Fruit fly (Drosophila melanogaster) whole organism, pupa: ENCODE results near the gene CG4570.

Experiments
- CG10348 ChIP-seq: fragments of 200-800 bp; sonication (Bioruptor generic); IDR thresholded peaks from 2 replicates; pipeline ENCODE4 v1.3.6; 2022; ENCODE audit warnings: missing biosample characterization, missing genetic modification characterization
- CG12605 ChIP-seq: fragments of 200-800 bp; sonication (Bioruptor generic); IDR thresholded peaks from 2 replicates; pipeline ENCODE4 v1.3.6; 2022; ENCODE audit warnings: missing biosample characterization, missing genetic modification characterization
- CG13204 ChIP-seq: fragments of 200-800 bp; sonication (Bioruptor generic); optimal IDR thresholded peaks from 2 replicates; lab custom pipeline; 2018; ENCODE audit warnings: missing biosample characterization, mild to moderate bottlenecking, missing genetic modification characterization, moderate library complexity
- CG14655 ChIP-seq: fragments of 200-800 bp; sonication (Bioruptor generic); optimal IDR thresholded peaks from 3 replicates; lab custom pipeline; 2017; ENCODE audit warnings: mild to moderate bottlenecking, missing biosample characterization, missing genetic modification reagents, missing genetic modification characterization
- CG15710 ChIP-seq: fragments of 200-800 bp; sonication (Bioruptor generic); optimal IDR thresholded peaks from 2 replicates; lab custom pipeline; 2018; ENCODE audit warnings: missing biosample characterization, mild to moderate bottlenecking, missing genetic modification characterization, moderate library complexity
- CG17806 ChIP-seq: fragments of 200-800 bp; sonication (Bioruptor generic); optimal IDR thresholded peaks from 2 replicates; lab custom pipeline; 2018; ENCODE audit warnings: missing biosample characterization, mild to moderate bottlenecking, missing genetic modification characterization, moderate library complexity
- CG32121 ChIP-seq: fragments of 200-800 bp; sonication (Bioruptor generic); IDR thresholded peaks from 2 replicates; pipeline ENCODE4 v1.3.6; 2022; ENCODE audit warnings: missing biosample characterization, missing genetic modification characterization
- CG34367 ChIP-seq: fragments of 200-800 bp; sonication (Bioruptor generic); optimal IDR thresholded peaks from 2 replicates; lab custom pipeline; 2018; ENCODE audit warnings: missing biosample characterization, mild to moderate bottlenecking, missing genetic modification characterization
- CG4496 ChIP-seq: fragments of 200-800 bp; sonication (Bioruptor generic); IDR thresholded peaks from 3 replicates; pipeline ENCODE4 v1.3.6; 2022; ENCODE audit warnings: missing biosample characterization, missing genetic modification characterization
- CG8159 ChIP-seq: fragments of 200-800 bp; sonication (Bioruptor generic); optimal IDR thresholded peaks from 3 replicates; lab custom pipeline; 2018; ENCODE audit warnings: missing biosample characterization, mild to moderate bottlenecking, missing genetic modification characterization, moderate library complexity
- CG8301 ChIP-seq: fragments of 200-800 bp; sonication (Bioruptor generic); optimal IDR thresholded peaks from 2 replicates; lab custom pipeline; 2018; ENCODE audit warnings: missing biosample characterization, mild to moderate bottlenecking, missing genetic modification characterization
- CG9948 ChIP-seq: fragments of 200-800 bp; sonication (Bioruptor generic); optimal IDR thresholded peaks from 2 replicates; lab custom pipeline; 2018; ENCODE audit warnings: missing biosample characterization, mild to moderate bottlenecking, missing genetic modification characterization, moderate library complexity
- D1 ChIP-seq: fragments of 200-800 bp; sonication (Bioruptor generic); optimal IDR thresholded peaks from 2 replicates; lab custom pipeline; 2018; ENCODE audit warnings: missing biosample characterization, mild to moderate bottlenecking, missing genetic modification characterization, moderate library complexity
- EcR ChIP-seq: fragments of 200-800 bp; sonication (Bioruptor generic); optimal IDR thresholded peaks from 3 replicates; lab custom pipeline; 2019; ENCODE audit warnings: missing biosample characterization, missing genetic modification characterization, mild to moderate bottlenecking, moderate library complexity, missing genetic modification reagents
- Ets98B ChIP-seq: fragments of 200-800 bp; sonication (Bioruptor generic); IDR thresholded peaks from 2 replicates; pipeline ENCODE4 v1.3.6; 2022; ENCODE audit warnings: missing biosample characterization, missing genetic modification characterization
- Pif1A ChIP-seq: fragments of 200-800 bp; sonication (Bioruptor generic); optimal IDR thresholded peaks from 3 replicates; lab custom pipeline; 2016; ENCODE audit warnings: missing biosample characterization, missing genetic modification characterization
- Pif1B ChIP-seq: fragments of 200-800 bp; sonication (Bioruptor generic); optimal IDR thresholded peaks from 3 replicates; lab custom pipeline; 2016; ENCODE audit warnings: missing biosample characterization, missing genetic modification characterization
- Snoo ChIP-seq: fragments of 200-800 bp; sonication (Bioruptor generic); optimal IDR thresholded peaks from 3 replicates; lab custom pipeline; 2017; ENCODE audit warnings: missing biosample characterization, mild to moderate bottlenecking, missing genetic modification characterization, inconsistent platforms
- fd96Ca ChIP-seq: fragments of 200-800 bp; sonication (Bioruptor generic); IDR thresholded peaks from 3 replicates; pipeline ENCODE4 v1.3.6; 2022; ENCODE audit warnings: missing biosample characterization, missing genetic modification characterization
- gl ChIP-seq: fragments of 200-800 bp; sonication (Bioruptor generic); optimal IDR thresholded peaks from 2 replicates; lab custom pipeline; 2018; ENCODE audit warnings: missing biosample characterization, mild to moderate bottlenecking, missing genetic modification characterization
- rn ChIP-seq: fragments of 200-800 bp; sonication (Bioruptor generic); IDR thresholded peaks from 2 replicates; pipeline ENCODE4 v1.3.6; 2022; ENCODE audit warnings: missing biosample characterization, missing genetic modification characterization

CG4570 gene

DNA sequence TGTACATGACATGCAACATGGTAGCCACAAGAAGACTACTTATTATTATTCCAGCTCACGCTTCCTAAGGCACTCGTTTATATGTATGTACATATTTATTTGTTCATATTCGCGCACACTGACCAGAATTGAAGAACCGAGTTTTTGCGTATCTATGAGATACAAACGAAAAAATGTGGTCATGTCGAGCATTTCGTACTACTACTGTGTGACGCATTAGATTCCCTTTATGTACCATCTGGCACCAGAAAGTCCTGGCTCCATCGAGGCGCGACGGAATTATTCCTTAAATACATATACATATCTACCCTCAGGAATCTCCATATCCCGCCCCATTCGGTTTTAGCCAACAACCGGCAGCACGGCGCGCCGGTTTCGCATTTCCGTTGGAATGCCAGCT is 6.0 kb upstream of the CG4570 start:
- TF ChIP-seq CG8301 (tag; lab: Kevin White, UChicago): no peak
- no peak for TF ChIP-seq CG12605
- TF ChIP-seq CG15710 (tag; lab: Kevin White, UChicago): no peak
- no peak for TF ChIP-seq EcR (GFP tag; lab: Kevin White, UChicago)
- TF ChIP-seq CG34367: no peak
- no peak for TF ChIP-seq CG17806 (tag; lab: Kevin White, UChicago)
- TF ChIP-seq D1 (tag; lab: Kevin White, UChicago): no peak
- TF ChIP-seq CG10348 (GFP tag; lab: Robert Waterston, UW): no peak
- TF ChIP-seq CG8159: no peak
- no peak for TF ChIP-seq CG4496
- no peak for TF ChIP-seq Snoo
- no peak for TF ChIP-seq CG14655 (GFP tag; lab: Kevin White, UChicago)
- no peak for TF ChIP-seq rn (GFP tag; lab: Robert Waterston, UW)
- TF ChIP-seq Pif1B: no peak
- TF ChIP-seq CG13204 (GFP tag; lab: Kevin White, UChicago): no peak
- no peak for TF ChIP-seq CG9948 (tag; lab: Kevin White, UChicago)
- TF ChIP-seq Ets98B (GFP tag; lab: Robert Waterston, UW): no peak
- no peak for TF ChIP-seq gl (tag; lab: Kevin White, UChicago)
- no peak; the same call in 2 of the 3 replicates for TF ChIP-seq fd96Ca
- TF ChIP-seq Pif1A: no peak

- TF ChIP-seq CG34367 (no peak), EcR (GFP tag; lab: Kevin White, UChicago) (peak; percentile 13)
Observed at dm6 chr3R:10852232-10852774, 4.3 kb upstream of the CG4570 start, which contains the start of gene CG4565. TSS of gene CG4565 (plus strand) at chr3R:10852724.

dm6 chr3R:10854243-10854874 is 2.2 kb upstream of the CG4570 start, which contains the start of the genes CG6567 and CG4511:
TSS of gene CG6567 (minus strand) at chr3R:10854451.
TSS of gene CG4511 (plus strand) at chr3R:10854501.
- 0 out of 3 replicates have a peak, but pooled peaks have one; percentile 35 for TF ChIP-seq CG4496
- peak; percentile 32 for TF ChIP-seq EcR (GFP tag; lab: Kevin White, UChicago)
- TF ChIP-seq CG15710 (tag; lab: Kevin White, UChicago): no peak

- TF ChIP-seq CG14655 (GFP tag; lab: Kevin White, UChicago): no peak
- no peak for TF ChIP-seq EcR (GFP tag; lab: Kevin White, UChicago)
- no peak for TF ChIP-seq CG8301 (tag; lab: Kevin White, UChicago)
- no peak for TF ChIP-seq CG10348 (GFP tag; lab: Robert Waterston, UW)
- no peak for TF ChIP-seq CG13204 (GFP tag; lab: Kevin White, UChicago)
- TF ChIP-seq Pif1B: no peak
- TF ChIP-seq CG9948 (tag; lab: Kevin White, UChicago): no peak
- no peak for TF ChIP-seq rn (GFP tag; lab: Robert Waterston, UW)
- TF ChIP-seq Ets98B (GFP tag; lab: Robert Waterston, UW): no peak
- no peak for TF ChIP-seq D1 (tag; lab: Kevin White, UChicago)
- TF ChIP-seq CG15710 (tag; lab: Kevin White, UChicago): no peak
- TF ChIP-seq CG17806 (tag; lab: Kevin White, UChicago): no peak
- no peak for TF ChIP-seq Pif1A
- no peak for TF ChIP-seq CG8159
- no peak for TF ChIP-seq CG4496
- TF ChIP-seq Snoo: no peak
- TF ChIP-seq gl (tag; lab: Kevin White, UChicago): no peak
Observed at dm6 chr3R:10859713-10860112, 3.1 kb downstream of the CG4570 start, which contains the start of gene CG14694. TSS of gene CG14694 (minus strand) at chr3R:10859813.

- TF ChIP-seq CG4496: no peak
- peak; percentile 4 for TF ChIP-seq CG34367
- TF ChIP-seq CG17806 (tag; lab: Kevin White, UChicago): peak; percentile 26
- peak; percentile 36; the same call in 1 of the 3 replicates for TF ChIP-seq fd96Ca
- peak; percentile 42; the same call in 1 of the 2 replicates for TF ChIP-seq CG32121
- no peak for TF ChIP-seq Pif1B
- TF ChIP-seq gl (tag; lab: Kevin White, UChicago): no peak
- TF ChIP-seq Ets98B (GFP tag; lab: Robert Waterston, UW): peak; percentile 36; the same call in 1 of the 2 replicates
- TF ChIP-seq CG14655 (GFP tag; lab: Kevin White, UChicago): no peak
- TF ChIP-seq CG9948 (tag; lab: Kevin White, UChicago): peak; percentile 15
- TF ChIP-seq CG12605: peak; percentile 46; the same call in 1 of the 2 replicates
- TF ChIP-seq CG8301 (tag; lab: Kevin White, UChicago): peak; percentile 45
- TF ChIP-seq EcR (GFP tag; lab: Kevin White, UChicago): no peak
- TF ChIP-seq CG15710 (tag; lab: Kevin White, UChicago): no peak
- TF ChIP-seq rn (GFP tag; lab: Robert Waterston, UW): no peak
- TF ChIP-seq, all 21 proteins: peak for 8
Observed at dm6 chr3R:10862773-10863445, 6.3 kb downstream of the CG4570 start, which contains the start of gene CG6574. TSS of gene CG6574 (minus strand) at chr3R:10862988.

DNA sequence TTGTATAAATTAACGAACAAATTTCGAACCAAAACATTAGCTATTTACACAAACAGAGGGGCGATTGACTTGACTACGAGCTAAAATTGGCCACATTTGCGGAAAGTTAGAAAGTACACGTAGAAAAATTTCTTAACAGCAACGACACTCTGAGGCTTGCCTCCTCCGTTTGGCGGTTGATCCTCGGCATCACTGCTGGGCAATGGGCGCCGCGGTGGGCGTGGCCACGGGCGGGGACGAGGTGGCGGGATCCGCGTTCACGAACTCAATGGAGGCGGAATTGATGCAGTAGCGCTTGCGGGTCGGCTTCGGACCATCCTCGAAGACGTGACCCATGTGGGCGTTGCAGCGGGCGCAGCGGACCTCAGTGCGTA is 6.8 kb downstream of the CG4570 start:
- TF ChIP-seq CG32121: no peak
- TF ChIP-seq CG8159: no peak
- TF ChIP-seq Snoo: no peak
- 0 out of 3 replicates have a peak, but pooled peaks have one; percentile 27 for TF ChIP-seq fd96Ca
- TF ChIP-seq Pif1B: no peak
